Fruit fly (Drosophila melanogaster) whole organism, prepupa: ENCODE results near the gene cac.

Experiments used
- Blimp-1 ChIP-seq: fragments of 200-800 bp; sonication (Bioruptor generic); optimal IDR thresholded peaks from 3 replicates; lab custom pipeline; 2017; ENCODE audit warnings: missing biosample characterization, missing genetic modification characterization, mild to moderate bottlenecking, moderate library complexity, missing genetic modification reagents
- CG11294 ChIP-seq: fragments of 200-800 bp; sonication (Bioruptor generic); IDR thresholded peaks from 2 replicates; pipeline ENCODE4 v1.3.6; 2022; ENCODE audit warnings: missing biosample characterization, missing genetic modification characterization
- CG16779 ChIP-seq: fragments of 200-800 bp; sonication (Bioruptor generic); optimal IDR thresholded peaks from 3 replicates; lab custom pipeline; 2017; ENCODE audit warnings: missing biosample characterization, mild to moderate bottlenecking, missing genetic modification characterization
- CG3919 ChIP-seq: fragments of 200-800 bp; sonication (Bioruptor generic); optimal IDR thresholded peaks from 3 replicates; lab custom pipeline; 2016; ENCODE audit warnings: missing biosample characterization, missing genetic modification characterization
- CG6276 ChIP-seq: fragments of 200-800 bp; sonication (Bioruptor generic); optimal IDR thresholded peaks from 2 replicates; lab custom pipeline; 2017; ENCODE audit warnings: missing biosample characterization, mild to moderate bottlenecking, missing genetic modification characterization
- Ets21C ChIP-seq: fragments of 200-800 bp; sonication (Bioruptor generic); optimal IDR thresholded peaks from 3 replicates; lab custom pipeline; 2016; ENCODE audit warnings: missing biosample characterization, missing genetic modification characterization
- Hr39 ChIP-seq: fragments of 200-800 bp; sonication (Bioruptor generic); optimal IDR thresholded peaks from 2 replicates; lab custom pipeline; 2016; ENCODE audit warnings: missing biosample characterization, missing genetic modification characterization
- Lpt ChIP-seq: fragments of 200-800 bp; sonication (Bioruptor generic); optimal IDR thresholded peaks from 3 replicates; lab custom pipeline; 2016; ENCODE audit warnings: missing biosample characterization, missing genetic modification characterization
- Sox14 ChIP-seq: fragments of 200-800 bp; sonication (Bioruptor generic); optimal IDR thresholded peaks from 3 replicates; lab custom pipeline; 2016; ENCODE audit warnings: missing biosample characterization, missing genetic modification characterization
- acj6 ChIP-seq: fragments of 200-800 bp; sonication (Bioruptor generic); optimal IDR thresholded peaks from 3 replicates; lab custom pipeline; 2016; ENCODE audit warnings: missing biosample characterization, missing genetic modification characterization

DNA sequence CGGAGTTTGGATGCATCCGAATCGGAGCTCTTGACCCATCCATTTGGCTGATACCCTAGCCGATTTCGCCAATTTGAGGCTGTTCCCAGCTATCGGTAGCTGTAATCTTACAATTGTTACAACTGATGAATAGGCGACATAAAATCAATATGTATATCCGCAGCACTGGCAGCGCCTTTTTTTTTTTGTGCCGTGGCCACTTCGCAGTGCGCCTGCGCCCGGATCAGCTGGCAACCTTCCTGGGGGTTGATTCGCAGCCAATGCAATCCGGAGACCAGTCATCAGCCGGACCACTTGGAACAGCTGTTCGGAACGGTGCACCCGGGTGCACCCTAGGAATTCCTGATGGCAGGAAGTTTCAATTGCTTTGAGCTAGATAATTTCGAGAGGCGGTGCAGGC, 54.2 kb downstream of the cac start, which contains the start of gene Pdzd8:
- TF ChIP-seq CG3919 (no peak), Hr39 (no peak), Blimp-1 (GFP tag; lab: Kevin White, UChicago) (no peak), CG11294 (GFP tag; lab: Robert Waterston, UW) (no peak), Ets21C (GFP tag; lab: Kevin White, UChicago) (no peak), Lpt (no peak), acj6 (GFP tag; lab: Kevin White, UChicago) (no peak), CG6276 (GFP tag; lab: Kevin White, UChicago) (no peak), Sox14 (GFP tag; lab: Kevin White, UChicago) (no peak), CG16779 (tag; lab: Kevin White, UChicago) (no peak)
